Worm (Caenorhabditis elegans): Measurements from ENCODE around the gene wht-1.

DNA sequence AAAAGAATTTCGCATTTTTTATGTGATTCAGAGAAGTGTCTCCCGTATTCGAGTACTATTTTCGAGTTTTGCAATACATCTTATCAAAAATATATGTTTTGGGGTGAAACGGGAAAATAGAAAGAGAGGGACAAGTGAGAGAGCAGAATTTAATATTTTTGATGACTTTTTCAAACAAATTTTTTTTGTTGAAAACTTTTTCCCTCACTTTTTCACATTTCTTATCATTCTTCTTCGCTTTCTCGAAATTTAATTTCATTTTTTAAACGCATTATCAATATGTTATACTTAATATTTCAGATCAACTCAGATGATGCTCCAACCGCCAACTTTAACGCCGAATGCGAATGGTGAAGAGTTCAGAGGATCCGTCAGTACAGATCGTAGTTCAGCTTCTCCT, 7.3 kb downstream of the wht-1 start, which contains the start of gene attf-4:
- no peak for TF ChIP-seq peb-1 (tag; optimal IDR thresholded peaks at IDR 0.05)
- no peak for TF ChIP-seq ama-1 (optimal IDR thresholded peaks at IDR 0.05)
- no peak for TF ChIP-seq ztf-1 (GFP tag; conservative IDR thresholded peaks at IDR 0.05)
- TF ChIP-seq unc-62 (GFP tag; optimal IDR thresholded peaks at IDR 0.05) = no peak
- TF ChIP-seq lsy-2 (tag; optimal IDR thresholded peaks at IDR 0.05) = no peak
- TF ChIP-seq dmd-4 (tag; optimal IDR thresholded peaks at IDR 0.05) = no peak

All from whole organism, L2 larva.